Fruit fly (Drosophila melanogaster) whole organism: ENCODE results near the gene CG3246.

ENCODE experiments used
- CG8478 ChIP-seq: fragments of >200 bp; optimal IDR thresholded peaks from 2 replicates; lab custom pipeline; 2018; ENCODE audit warnings: inconsistent platforms
- Dll ChIP-seq: fragments of >200 bp; optimal IDR thresholded peaks from 2 replicates; lab custom pipeline; 2017
- EcR ChIP-seq, 2 experiments: fragments of >200 bp; optimal IDR thresholded peaks; 2 replicates each; lab custom pipeline; 2017; ENCODE audit warnings: missing biosample characterization in 2 of 2, missing genetic modification characterization in 2 of 2, missing genetic modification reagents in 2 of 2
- pan ChIP-seq: fragments of >200 bp; optimal IDR thresholded peaks from 2 replicates; lab custom pipeline; 2017
- psq ChIP-seq: fragments of >200 bp; optimal IDR thresholded peaks from 2 replicates; lab custom pipeline; 2017
- usp ChIP-seq: fragments of >200 bp; optimal IDR thresholded peaks from 2 replicates; lab custom pipeline; 2017; ENCODE audit warnings: missing biosample characterization, missing genetic modification characterization, mixed read lengths

The CG3246 gene

dm6 chr2L:3465918-3466727, 4.4 kb upstream of the CG3246 start, which contains the start of the genes msl-2 and ND-PDSW:
Gene msl-2, minus strand, starts transcription at chr2L:3466112.
Gene ND-PDSW, plus strand, starts transcription at chr2L:3466157.
- no peak for TF ChIP-seq pan (lab: Kevin White, UChicago)
- no peak for TF ChIP-seq psq (lab: Kevin White, UChicago)
- no peak for TF ChIP-seq Dll (lab: Kevin White, UChicago)
- no peak for TF ChIP-seq usp (GFP tag; lab: Kevin White, UChicago)
- TF ChIP-seq CG8478 (lab: Kevin White, UChicago), result no peak
- TF ChIP-seq EcR (GFP tag; optimal IDR thresholded peaks at IDR 0.05; lab: Kevin White, UChicago), result no peak

dm6 chr2L:3465426-3465825, 3.7 kb upstream of the CG3246 start:
- no peak for TF ChIP-seq Dll (lab: Kevin White, UChicago)
- TF ChIP-seq CG8478 (lab: Kevin White, UChicago), result no peak
- TF ChIP-seq psq (lab: Kevin White, UChicago), result no peak

dm6 chr2L:3457007-3457406, 4.7 kb downstream of the CG3246 start, which contains the start of the genes Cog3 and Sec5:
Gene Cog3, minus strand, starts transcription at chr2L:3457064.
Gene Sec5, plus strand, starts transcription at chr2L:3457302.
- no peak for TF ChIP-seq psq (lab: Kevin White, UChicago)
- no peak for TF ChIP-seq EcR (GFP tag; optimal IDR thresholded peaks at IDR 0.05; lab: Kevin White, UChicago)
- no peak for TF ChIP-seq CG8478 (lab: Kevin White, UChicago)
- no peak for TF ChIP-seq pan (lab: Kevin White, UChicago)
- no peak for TF ChIP-seq usp (GFP tag; lab: Kevin White, UChicago)
- no peak for TF ChIP-seq Dll (lab: Kevin White, UChicago)

dm6 chr2L:3452286-3452685, 9.5 kb downstream of the CG3246 start, which contains the start of gene CG12795:
Gene CG12795, plus strand, starts transcription at chr2L:3452466.
- TF ChIP-seq CG8478 (lab: Kevin White, UChicago) (no peak), psq (lab: Kevin White, UChicago) (no peak), EcR (GFP tag; optimal IDR thresholded peaks at IDR 0.05; lab: Kevin White, UChicago) (no peak), Dll (lab: Kevin White, UChicago) (no peak), pan (lab: Kevin White, UChicago) (no peak), usp (GFP tag; lab: Kevin White, UChicago) (no peak)

- no peak for TF ChIP-seq pan (lab: Kevin White, UChicago)
- TF ChIP-seq psq (lab: Kevin White, UChicago), result no peak
- TF ChIP-seq CG8478 (lab: Kevin White, UChicago), result no peak
- TF ChIP-seq EcR (GFP tag; optimal IDR thresholded peaks at IDR 0.05; lab: Kevin White, UChicago), result no peak
- no peak for TF ChIP-seq Dll (lab: Kevin White, UChicago)
- TF ChIP-seq usp (GFP tag; lab: Kevin White, UChicago), result no peak
Measured at dm6 chr2L:3449555-3450320, 12.0 kb downstream of the CG3246 start, which contains the start of gene Snx1. Gene Snx1, plus strand, starts transcription at chr2L:3449683.

- no peak for TF ChIP-seq pan (lab: Kevin White, UChicago)
- TF ChIP-seq usp (GFP tag; lab: Kevin White, UChicago), result no peak
- no peak for TF ChIP-seq EcR (GFP tag; optimal IDR thresholded peaks at IDR 0.05; lab: Kevin White, UChicago)
- no peak for TF ChIP-seq psq (lab: Kevin White, UChicago)
- TF ChIP-seq CG8478 (lab: Kevin White, UChicago), result no peak
- no peak for TF ChIP-seq Dll (lab: Kevin White, UChicago)
Measured at dm6 chr2L:3445655-3446054, 16.1 kb downstream of the CG3246 start, which contains the start of gene CG2772. Gene CG2772, plus strand, starts transcription at chr2L:3445992.

- TF ChIP-seq CG8478 (lab: Kevin White, UChicago) (no peak), pan (lab: Kevin White, UChicago) (no peak), usp (GFP tag; lab: Kevin White, UChicago) (no peak), EcR (GFP tag; optimal IDR thresholded peaks at IDR 0.05; lab: Kevin White, UChicago) (no peak), psq (lab: Kevin White, UChicago) (no peak), Dll (lab: Kevin White, UChicago) (no peak)
Measured at dm6 chr2L:3444789-3445188, 17.0 kb downstream of the CG3246 start.

dm6 chr2L:3441673-3442072, 20.1 kb downstream of the CG3246 start:
- TF ChIP-seq usp (GFP tag; lab: Kevin White, UChicago) (no peak), Dll (lab: Kevin White, UChicago) (no peak), pan (lab: Kevin White, UChicago) (no peak), EcR (GFP tag; optimal IDR thresholded peaks at IDR 0.05; lab: Kevin White, UChicago) (no peak), psq (lab: Kevin White, UChicago) (no peak), CG8478 (lab: Kevin White, UChicago) (no peak)

- TF ChIP-seq usp (GFP tag; lab: Kevin White, UChicago), result no peak
- TF ChIP-seq Dll (lab: Kevin White, UChicago), result no peak
- TF ChIP-seq CG8478 (lab: Kevin White, UChicago), result no peak
- TF ChIP-seq pan (lab: Kevin White, UChicago), result no peak
- no peak for TF ChIP-seq EcR (GFP tag; optimal IDR thresholded peaks at IDR 0.05; lab: Kevin White, UChicago)
- TF ChIP-seq psq (lab: Kevin White, UChicago), result no peak
Measured at dm6 chr2L:3441158-3441557, 20.6 kb downstream of the CG3246 start.

- no peak for TF ChIP-seq usp (GFP tag; lab: Kevin White, UChicago)
- TF ChIP-seq EcR (GFP tag; optimal IDR thresholded peaks at IDR 0.05; lab: Kevin White, UChicago), result no peak
- TF ChIP-seq pan (lab: Kevin White, UChicago), result no peak
- TF ChIP-seq CG8478 (lab: Kevin White, UChicago), result no peak
- TF ChIP-seq psq (lab: Kevin White, UChicago), result no peak
- no peak for TF ChIP-seq Dll (lab: Kevin White, UChicago)
Measured at dm6 chr2L:3440322-3440721, 21.4 kb downstream of the CG3246 start.
